Worm (Caenorhabditis elegans) whole organism, late embryonic: ENCODE results near the gene sru-48.

Experiments
- C08G9.2 ChIP-seq: sonication (generic microtip); optimal IDR thresholded peaks from 2 replicates; lab custom pipeline; 2016; ENCODE audit warnings: mild to moderate bottlenecking, missing genetic modification characterization, moderate library complexity, missing compliant biosample characterization
- C38D4.7 ChIP-seq: fragments of 200-800 bp; sonication (Bioruptor generic); optimal IDR thresholded peaks from 2 replicates; lab custom pipeline; 2018; ENCODE audit warnings: mild to moderate bottlenecking, missing genetic modification characterization, moderate library complexity, missing compliant biosample characterization
- F13H6.1 ChIP-seq: sonication (generic microtip); optimal IDR thresholded peaks from 2 replicates; lab custom pipeline; 2016; ENCODE audit warnings: missing genetic modification characterization, missing compliant biosample characterization
- K09A11.1 ChIP-seq: sonication (generic microtip); optimal IDR thresholded peaks from 2 replicates; lab custom pipeline; 2017; ENCODE audit warnings: antibody characterized with exemption, mild to moderate bottlenecking, missing genetic modification characterization, missing compliant biosample characterization; ENCODE audit not compliant: insufficient read depth
- ahr-1 ChIP-seq: sonication (generic microtip); optimal IDR thresholded peaks from 2 replicates; lab custom pipeline; 2016; ENCODE audit warnings: missing genetic modification characterization, missing compliant biosample characterization
- ama-1 ChIP-seq: fragments of 150-350 bp; optimal IDR thresholded peaks from 2 replicates; lab custom pipeline; 2014
- ceh-18 ChIP-seq: sonication (generic microtip); optimal IDR thresholded peaks from 2 replicates; lab custom pipeline; 2016; ENCODE audit warnings: missing genetic modification characterization, missing compliant biosample characterization
- ceh-2 ChIP-seq: sonication (generic microtip); optimal IDR thresholded peaks from 2 replicates; lab custom pipeline; 2016; ENCODE audit warnings: missing genotype, missing genetic modification characterization, missing compliant biosample characterization
- ceh-24 ChIP-seq: sonication (generic microtip); optimal IDR thresholded peaks from 2 replicates; lab custom pipeline; 2016; ENCODE audit warnings: mild to moderate bottlenecking, missing genetic modification characterization, missing compliant biosample characterization
- ceh-30 ChIP-seq: fragments of 150-350 bp; optimal IDR thresholded peaks from 2 replicates; lab custom pipeline; 2014; ENCODE audit warnings: missing biosample characterization, missing genetic modification characterization
- ceh-31 ChIP-seq: sonication (generic microtip); optimal IDR thresholded peaks from 2 replicates; lab custom pipeline; 2016; ENCODE audit warnings: missing genetic modification characterization, missing compliant biosample characterization
- ceh-34 ChIP-seq: sonication (generic microtip); optimal IDR thresholded peaks from 2 replicates; lab custom pipeline; 2016; ENCODE audit warnings: mild to moderate bottlenecking, missing genetic modification characterization, missing compliant biosample characterization
- ceh-9 ChIP-seq: sonication (generic microtip); optimal IDR thresholded peaks from 2 replicates; lab custom pipeline; 2016; ENCODE audit warnings: mild to moderate bottlenecking, missing genetic modification characterization, inconsistent platforms, missing compliant biosample characterization
- che-1 ChIP-seq: sonication (generic microtip); optimal IDR thresholded peaks from 2 replicates; lab custom pipeline; 2016; ENCODE audit warnings: mild to moderate bottlenecking, missing genetic modification characterization, missing compliant biosample characterization
- dmd-4 ChIP-seq: sonication (generic microtip); optimal IDR thresholded peaks from 2 replicates; lab custom pipeline; 2016; ENCODE audit warnings: borderline replicate concordance, missing genetic modification characterization, missing compliant biosample characterization
- dve-1 ChIP-seq: sonication (generic microtip); optimal IDR thresholded peaks from 2 replicates; lab custom pipeline; 2017; ENCODE audit warnings: antibody characterized with exemption, mild to moderate bottlenecking, missing genetic modification characterization, missing compliant biosample characterization
- ets-4 ChIP-seq: sonication (generic microtip); optimal IDR thresholded peaks from 2 replicates; lab custom pipeline; 2016; ENCODE audit warnings: missing genetic modification characterization, missing compliant biosample characterization
- hlh-6 ChIP-seq: sonication (generic microtip); optimal IDR thresholded peaks from 2 replicates; lab custom pipeline; 2016; ENCODE audit warnings: missing genotype, missing genetic modification characterization, missing compliant biosample characterization
- lin-11 ChIP-seq: fragments of 200-800 bp; sonication (Bioruptor generic); optimal IDR thresholded peaks from 2 replicates; lab custom pipeline; 2018; ENCODE audit warnings: mild to moderate bottlenecking, missing genetic modification characterization, missing compliant biosample characterization
- nfya-1 ChIP-seq: sonication (generic microtip); optimal IDR thresholded peaks from 2 replicates; lab custom pipeline; 2017; ENCODE audit warnings: missing genetic modification characterization, mild to moderate bottlenecking, missing compliant biosample characterization, antibody characterized with exemption, moderate library complexity
- nhr-11 ChIP-seq: fragments of 150-350 bp; optimal IDR thresholded peaks from 2 replicates; lab custom pipeline; 2014; ENCODE audit warnings: missing biosample characterization, missing genetic modification characterization
- pax-1 ChIP-seq: fragments of 150-350 bp; optimal IDR thresholded peaks from 2 replicates; lab custom pipeline; 2014; ENCODE audit warnings: missing biosample characterization, missing genetic modification characterization
- pha-2 ChIP-seq: sonication (generic microtip); optimal IDR thresholded peaks from 2 replicates; lab custom pipeline; 2017; ENCODE audit warnings: mild to moderate bottlenecking, missing genetic modification characterization, missing compliant biosample characterization
- pha-4 ChIP-seq: fragments of 150-350 bp; optimal IDR thresholded peaks from 2 replicates; lab custom pipeline; 2018; ENCODE audit warnings: missing biosample characterization, missing genetic modification reagents, missing genetic modification characterization
- pqm-1 ChIP-seq: sonication (generic microtip); optimal IDR thresholded peaks from 2 replicates; lab custom pipeline; 2016; ENCODE audit warnings: missing genetic modification characterization, missing compliant biosample characterization
- rnt-1 ChIP-seq: sonication (generic microtip); optimal IDR thresholded peaks from 2 replicates; lab custom pipeline; 2016; ENCODE audit warnings: missing genetic modification characterization, missing compliant biosample characterization
- sdc-2 ChIP-seq: sonication (generic microtip); optimal IDR thresholded peaks from 2 replicates; lab custom pipeline; 2016; ENCODE audit warnings: missing genotype, missing genetic modification characterization, missing compliant biosample characterization
- tbx-2 ChIP-seq: sonication (generic microtip); optimal IDR thresholded peaks from 2 replicates; lab custom pipeline; 2016; ENCODE audit warnings: missing genetic modification characterization, missing compliant biosample characterization
- unc-3 ChIP-seq, 2 experiments: fragments of 200-800 bp in 1 of 2; sonication (Bioruptor generic) in 1 of 2; sonication (generic microtip) in 1 of 2; conservative IDR thresholded peaks in 1 of 2; optimal IDR thresholded peaks in 1 of 2; 2 replicates each; pipeline versions ENCODE4 v1.3.6 to Lab custom; 2016 to 2022; ENCODE audit warnings: missing compliant biosample characterization in 2 of 2, missing genetic modification characterization in 2 of 2, missing genetic modification reagents in 1 of 2
- unc-42 ChIP-seq: sonication (generic microtip); optimal IDR thresholded peaks from 2 replicates; lab custom pipeline; 2016; ENCODE audit warnings: missing genotype, missing genetic modification characterization, missing compliant biosample characterization
- unc-55 ChIP-seq: sonication (generic microtip); optimal IDR thresholded peaks from 2 replicates; lab custom pipeline; 2017; ENCODE audit warnings: missing biosample characterization, missing genetic modification reagents, missing genetic modification characterization
- unc-86 ChIP-seq: sonication (generic microtip); optimal IDR thresholded peaks from 2 replicates; lab custom pipeline; 2016; ENCODE audit warnings: missing genetic modification characterization, missing compliant biosample characterization
- zip-5 ChIP-seq: sonication (generic microtip); optimal IDR thresholded peaks from 2 replicates; lab custom pipeline; 2016; ENCODE audit warnings: missing genetic modification characterization, missing compliant biosample characterization

sru-48 gene

ce11 chrX:5195462-5196160 is 15.6 kb downstream of the sru-48 start, which contains the start of gene pqn-62:
Gene pqn-62 (plus strand): TSS chrX:5196110.
- TF ChIP-seq C38D4.7 (GFP tag; lab: Kevin White, UChicago) (no peak), unc-55 (GFP tag; lab: Kevin White, UChicago) (peak; percentile 51), ceh-34 (tag; lab: Kevin White, UChicago) (peak; percentile 17), nfya-1 (tag; lab: Kevin White, UChicago) (peak; percentile 22), ceh-2 (tag; lab: Kevin White, UChicago) (no peak), rnt-1 (tag; lab: Kevin White, UChicago) (peak; percentile 60), ceh-18 (peak; percentile 70), ahr-1 (tag; lab: Kevin White, UChicago) (no peak)
- TF ChIP-seq, all 69 proteins: peak for 5

- TF ChIP-seq nhr-11: no peak
- no peak for TF ChIP-seq unc-42 (tag; lab: Kevin White, UChicago)
- no peak for TF ChIP-seq nfya-1 (tag; lab: Kevin White, UChicago)
- no peak for TF ChIP-seq C08G9.2 (tag; lab: Kevin White, UChicago)
- no peak for TF ChIP-seq pax-1 (tag; lab: Kevin White, UChicago)
- TF ChIP-seq che-1 (tag; lab: Kevin White, UChicago): no peak
- no peak for TF ChIP-seq ceh-30 (tag; lab: Kevin White, UChicago)
- no peak for TF ChIP-seq ama-1 (lab: Kevin White, UChicago)
- TF ChIP-seq unc-86 (tag; lab: Kevin White, UChicago): no peak
- TF ChIP-seq ahr-1 (tag; lab: Kevin White, UChicago): no peak
- TF ChIP-seq ceh-2 (tag; lab: Kevin White, UChicago): no peak
- TF ChIP-seq pqm-1 (tag; lab: Kevin White, UChicago): no peak
- TF ChIP-seq ceh-31 (tag; lab: Kevin White, UChicago): no peak
- TF ChIP-seq ets-4: no peak
- TF ChIP-seq ceh-18: no peak
- TF ChIP-seq C38D4.7 (GFP tag; lab: Kevin White, UChicago): no peak
- no peak for TF ChIP-seq K09A11.1
- no peak for TF ChIP-seq ceh-24 (tag; lab: Kevin White, UChicago)
- TF ChIP-seq F13H6.1 (tag; lab: Kevin White, UChicago): no peak
- TF ChIP-seq ceh-9: no peak
- TF ChIP-seq, all 69 proteins: peak for 0
Measured at ce11 chrX:5197440-5197839, 17.5 kb downstream of the sru-48 start.

- TF ChIP-seq dve-1 (tag; lab: Kevin White, UChicago): no peak
- TF ChIP-seq, all 69 proteins: peak for 0
Measured at ce11 chrX:5199245-5199644, 19.3 kb downstream of the sru-48 start.

- TF ChIP-seq hlh-6 (tag; lab: Kevin White, UChicago) (no peak), sdc-2 (no peak), che-1 (tag; lab: Kevin White, UChicago) (no peak), pha-4 (tag; lab: Kevin White, UChicago) (no peak)
Measured at ce11 chrX:5199825-5200373, 19.9 kb downstream of the sru-48 start.

- TF ChIP-seq dmd-4 (tag; lab: Kevin White, UChicago) (no peak), tbx-2 (tag; lab: Kevin White, UChicago) (no peak), ama-1 (lab: Kevin White, UChicago) (no peak), pha-2 (tag; lab: Kevin White, UChicago) (no peak), lin-11 (tag; lab: Kevin White, UChicago) (no peak), zip-5 (tag; lab: Kevin White, UChicago) (no peak), pax-1 (tag; lab: Kevin White, UChicago) (no peak), unc-3 (GFP tag; conservative IDR thresholded peaks at IDR 0.05; lab: Robert Waterston, UW) (no peak), unc-3 (tag; optimal IDR thresholded peaks at IDR 0.05; lab: Kevin White, UChicago) (no peak)
Measured at ce11 chrX:5201860-5202259, 21.9 kb downstream of the sru-48 start.
